Fruit fly (Drosophila melanogaster) whole organism, embryonic: Measurements from ENCODE around the gene CNMa.
A peak's percentile ranks its signal among the peaks of the same experiment; 100 is the strongest.

Experiments
- Abd-B ChIP-seq: fragments of 200-800 bp; sonication (Bioruptor generic); optimal IDR thresholded peaks from 2 replicates; lab custom pipeline; 2018; ENCODE audit warnings: missing biosample characterization, mild to moderate bottlenecking, missing genetic modification characterization, moderate library complexity
- Adf1 ChIP-seq: fragments of 200-800 bp; sonication (Bioruptor generic); IDR thresholded peaks from 2 replicates; pipeline ENCODE4 v1.3.6; 2022; ENCODE audit warnings: missing biosample characterization, missing genetic modification characterization
- Bdp1 ChIP-seq: fragments of 200-800 bp; sonication (Bioruptor generic); optimal IDR thresholded peaks from 3 replicates; lab custom pipeline; 2016; ENCODE audit warnings: missing biosample characterization, missing genetic modification characterization
- CG11695 ChIP-seq: fragments of 200-800 bp; sonication (Bioruptor generic); IDR thresholded peaks from 3 replicates; pipeline ENCODE4 v1.3.6; 2022; ENCODE audit warnings: missing biosample characterization, missing genetic modification characterization
- CG12659 ChIP-seq: fragments of 200-800 bp; sonication (Bioruptor generic); optimal IDR thresholded peaks from 3 replicates; lab custom pipeline; 2017; ENCODE audit warnings: mild to moderate bottlenecking, missing biosample characterization, missing genetic modification reagents, missing genetic modification characterization
- CG14014 ChIP-seq: fragments of 200-800 bp; sonication (Bioruptor generic); IDR thresholded peaks from 2 replicates; pipeline ENCODE4 v1.3.6; 2022; ENCODE audit warnings: missing biosample characterization, missing genetic modification characterization
- CG14965 ChIP-seq: fragments of 200-800 bp; sonication (Bioruptor generic); optimal IDR thresholded peaks from 2 replicates; lab custom pipeline; 2016; ENCODE audit warnings: missing biosample characterization, missing genetic modification characterization, borderline replicate concordance
- CG15073 ChIP-seq: fragments of 200-800 bp; sonication (Bioruptor generic); optimal IDR thresholded peaks from 2 replicates; lab custom pipeline; 2016; ENCODE audit warnings: missing biosample characterization, missing genetic modification characterization
- CG1529 ChIP-seq: fragments of 200-800 bp; sonication (Bioruptor generic); optimal IDR thresholded peaks from 3 replicates; lab custom pipeline; 2018; ENCODE audit warnings: missing biosample characterization, missing genetic modification characterization
- CG17568 ChIP-seq: fragments of 200-800 bp; sonication (Bioruptor generic); optimal IDR thresholded peaks from 2 replicates; lab custom pipeline; 2018; ENCODE audit warnings: missing biosample characterization, mild to moderate bottlenecking, missing genetic modification characterization, moderate library complexity
- CG18476 ChIP-seq: fragments of 200-800 bp; sonication (Bioruptor generic); optimal IDR thresholded peaks from 2 replicates; lab custom pipeline; 2016; ENCODE audit warnings: missing biosample characterization, mild to moderate bottlenecking, missing genetic modification characterization
- CG2120 ChIP-seq: fragments of 200-800 bp; sonication (Bioruptor generic); optimal IDR thresholded peaks from 3 replicates; lab custom pipeline; 2016; ENCODE audit warnings: missing biosample characterization, missing genetic modification characterization
- CG2678 ChIP-seq: fragments of 200-800 bp; sonication (Bioruptor generic); optimal IDR thresholded peaks from 3 replicates; lab custom pipeline; 2019; ENCODE audit warnings: missing biosample characterization, mild to moderate bottlenecking, missing genetic modification characterization, moderate library complexity
- CG3065 ChIP-seq: fragments of 200-800 bp; sonication (Bioruptor generic); optimal IDR thresholded peaks from 2 replicates; lab custom pipeline; 2016; ENCODE audit warnings: missing biosample characterization, missing genetic modification characterization
- CG3281 ChIP-seq: fragments of 200-800 bp; sonication (Bioruptor generic); optimal IDR thresholded peaks from 3 replicates; lab custom pipeline; 2017; ENCODE audit warnings: missing biosample characterization, mild to moderate bottlenecking, missing genetic modification characterization
- CG34376 ChIP-seq: fragments of 200-800 bp; sonication (Bioruptor generic); optimal IDR thresholded peaks from 2 replicates; lab custom pipeline; 2018; ENCODE audit warnings: missing biosample characterization, mild to moderate bottlenecking, missing genetic modification characterization
- CG3995 ChIP-seq: fragments of 200-800 bp; sonication (Bioruptor generic); optimal IDR thresholded peaks from 3 replicates; lab custom pipeline; 2016; ENCODE audit warnings: missing biosample characterization, missing genetic modification characterization
- CG4360 ChIP-seq: fragments of 200-800 bp; sonication (Bioruptor generic); IDR thresholded peaks from 2 replicates; pipeline ENCODE4 v1.3.6; 2022; ENCODE audit warnings: missing biosample characterization, missing genetic modification characterization
- CG43689 ChIP-seq: fragments of 200-800 bp; sonication (Bioruptor generic); IDR thresholded peaks from 2 replicates; pipeline ENCODE4 v1.3.6; 2022; ENCODE audit warnings: missing biosample characterization, missing genetic modification characterization
- CG4404 ChIP-seq: fragments of 200-800 bp; sonication (Bioruptor generic); IDR thresholded peaks from 2 replicates; pipeline ENCODE4 v1.3.6; 2022; ENCODE audit warnings: missing biosample characterization, missing genetic modification characterization
- CG7556 ChIP-seq: fragments of 200-800 bp; sonication (Bioruptor generic); optimal IDR thresholded peaks from 2 replicates; lab custom pipeline; 2017; ENCODE audit warnings: missing biosample characterization, mild to moderate bottlenecking, missing genetic modification characterization
- CG7963 ChIP-seq: fragments of 200-800 bp; sonication (Bioruptor generic); IDR thresholded peaks from 3 replicates; pipeline ENCODE4 v1.3.6; 2022; ENCODE audit warnings: missing biosample characterization, missing genetic modification characterization; ENCODE audit not compliant: partially characterized antibody
- CG7987 ChIP-seq: fragments of 200-800 bp; sonication (Bioruptor generic); optimal IDR thresholded peaks from 2 replicates; lab custom pipeline; 2018; ENCODE audit warnings: missing biosample characterization, mild to moderate bottlenecking, missing genetic modification characterization, moderate library complexity
- CG8924 ChIP-seq: fragments of 200-800 bp; optimal IDR thresholded peaks from 3 replicates; lab custom pipeline; 2019; ENCODE audit warnings: missing biosample characterization, mild to moderate bottlenecking, missing genetic modification characterization, moderate library complexity
- Dip2 ChIP-seq: fragments of 200-800 bp; sonication (Bioruptor generic); IDR thresholded peaks from 2 replicates; pipeline ENCODE4 v1.3.6; 2022; ENCODE audit warnings: missing biosample characterization, missing genetic modification characterization
- Elba2 ChIP-seq: fragments of 200-800 bp; sonication (Bioruptor generic); optimal IDR thresholded peaks from 3 replicates; lab custom pipeline; 2016; ENCODE audit warnings: missing biosample characterization, missing genetic modification characterization
- Hr3 ChIP-seq: fragments of 200-800 bp; sonication (Bioruptor generic); optimal IDR thresholded peaks from 3 replicates; lab custom pipeline; 2016; ENCODE audit warnings: missing biosample characterization, missing genetic modification characterization
- Hr78 ChIP-seq, 2 experiments: fragments of 200-800 bp in 1 of 2; fragments of >200 bp in 1 of 2; sonication (Bioruptor generic) in 1 of 2; optimal IDR thresholded peaks; 2 replicates each; lab custom pipeline; 2017 to 2019; ENCODE audit warnings: missing biosample characterization in 2 of 2, missing genetic modification characterization in 2 of 2, mild to moderate bottlenecking in 1 of 2, moderate library complexity in 1 of 2
- Neu2 ChIP-seq: fragments of 200-800 bp; sonication (Bioruptor generic); optimal IDR thresholded peaks from 3 replicates; lab custom pipeline; 2016; ENCODE audit warnings: missing biosample characterization, missing genetic modification characterization, borderline replicate concordance
- Oaz ChIP-seq: fragments of 200-800 bp; sonication (Bioruptor generic); IDR thresholded peaks from 2 replicates; pipeline ENCODE4 v1.3.6; 2022; ENCODE audit warnings: missing biosample characterization, missing genetic modification characterization
- Oli ChIP-seq: fragments of 200-800 bp; sonication (Bioruptor generic); optimal IDR thresholded peaks from 2 replicates; lab custom pipeline; 2018; ENCODE audit warnings: missing biosample characterization, mild to moderate bottlenecking, missing genetic modification characterization, moderate library complexity
- ac ChIP-seq: fragments of 200-800 bp; sonication (Bioruptor generic); optimal IDR thresholded peaks from 3 replicates; lab custom pipeline; 2017; ENCODE audit warnings: missing biosample characterization, mild to moderate bottlenecking, missing genetic modification characterization
- cg ChIP-seq: fragments of 200-800 bp; sonication (Bioruptor generic); optimal IDR thresholded peaks from 3 replicates; lab custom pipeline; 2019; ENCODE audit warnings: missing biosample characterization, mild to moderate bottlenecking, missing genetic modification characterization, moderate library complexity
- disco-r ChIP-seq: fragments of 200-800 bp; sonication (Bioruptor generic); optimal IDR thresholded peaks from 2 replicates; lab custom pipeline; 2016; ENCODE audit warnings: missing biosample characterization, missing genetic modification characterization
- ewg ChIP-seq: fragments of 200-800 bp; sonication (Bioruptor generic); optimal IDR thresholded peaks from 3 replicates; lab custom pipeline; 2017; ENCODE audit warnings: mild to moderate bottlenecking, missing biosample characterization, missing genetic modification reagents, missing genetic modification characterization
- fd102C ChIP-seq: fragments of 200-800 bp; sonication (Bioruptor generic); optimal IDR thresholded peaks from 2 replicates; lab custom pipeline; 2018; ENCODE audit warnings: missing biosample characterization, mild to moderate bottlenecking, missing genetic modification characterization, moderate library complexity
- grn ChIP-seq: fragments of 200-800 bp; sonication (Bioruptor generic); optimal IDR thresholded peaks from 3 replicates; lab custom pipeline; 2017; ENCODE audit warnings: missing biosample characterization, missing genetic modification characterization
- gt ChIP-seq: fragments of 200-800 bp; sonication (Bioruptor generic); IDR thresholded peaks from 2 replicates; pipeline ENCODE4 v1.3.6; 2022; ENCODE audit warnings: missing biosample characterization, missing genetic modification characterization
- kay ChIP-seq: fragments of 200-800 bp; sonication (Bioruptor generic); optimal IDR thresholded peaks from 2 replicates; lab custom pipeline; 2016; ENCODE audit warnings: missing biosample characterization, missing genetic modification characterization
- kni ChIP-seq: fragments of 200-800 bp; sonication (Bioruptor generic); optimal IDR thresholded peaks from 3 replicates; lab custom pipeline; 2017; ENCODE audit warnings: mild to moderate bottlenecking, missing biosample characterization, missing genetic modification reagents, missing genetic modification characterization
- lmd ChIP-seq: fragments of 200-800 bp; sonication (Bioruptor generic); IDR thresholded peaks from 2 replicates; pipeline ENCODE4 v1.3.6; 2022; ENCODE audit warnings: missing biosample characterization, missing genetic modification characterization
- mirr ChIP-seq: fragments of 200-800 bp; sonication (Bioruptor generic); optimal IDR thresholded peaks from 3 replicates; lab custom pipeline; 2018; ENCODE audit warnings: missing biosample characterization, mild to moderate bottlenecking, missing genetic modification characterization
- repo ChIP-seq: fragments of 200-800 bp; sonication (Bioruptor generic); optimal IDR thresholded peaks from 2 replicates; lab custom pipeline; 2016; ENCODE audit warnings: missing biosample characterization, missing genetic modification characterization
- ro ChIP-seq: fragments of 200-800 bp; sonication (Bioruptor generic); IDR thresholded peaks from 2 replicates; pipeline ENCODE4 v1.3.6; 2022; ENCODE audit warnings: missing biosample characterization, missing genetic modification characterization
- seq ChIP-seq: fragments of 200-800 bp; sonication (Bioruptor generic); IDR thresholded peaks from 2 replicates; pipeline ENCODE4 v1.3.6; 2022; ENCODE audit warnings: missing biosample characterization, missing genetic modification characterization
- tio ChIP-seq: fragments of 200-800 bp; sonication (Bioruptor generic); optimal IDR thresholded peaks from 2 replicates; lab custom pipeline; 2017; ENCODE audit warnings: missing biosample characterization, missing genetic modification characterization, inconsistent platforms
- usp ChIP-seq: fragments of >200 bp; optimal IDR thresholded peaks from 2 replicates; lab custom pipeline; 2017; ENCODE audit warnings: missing biosample characterization, missing genetic modification characterization
- z ChIP-seq: fragments of 200-800 bp; sonication (Bioruptor generic); IDR thresholded peaks from 3 replicates; pipeline ENCODE4 v1.3.6; 2022; ENCODE audit warnings: missing biosample characterization, missing genetic modification characterization
- zen2 ChIP-seq: fragments of 200-800 bp; sonication (Bioruptor generic); IDR thresholded peaks from 3 replicates; pipeline ENCODE4 v1.3.6; 2022; ENCODE audit warnings: missing biosample characterization, missing genetic modification characterization; ENCODE audit not compliant: partially characterized antibody

The CNMa gene

DNA sequence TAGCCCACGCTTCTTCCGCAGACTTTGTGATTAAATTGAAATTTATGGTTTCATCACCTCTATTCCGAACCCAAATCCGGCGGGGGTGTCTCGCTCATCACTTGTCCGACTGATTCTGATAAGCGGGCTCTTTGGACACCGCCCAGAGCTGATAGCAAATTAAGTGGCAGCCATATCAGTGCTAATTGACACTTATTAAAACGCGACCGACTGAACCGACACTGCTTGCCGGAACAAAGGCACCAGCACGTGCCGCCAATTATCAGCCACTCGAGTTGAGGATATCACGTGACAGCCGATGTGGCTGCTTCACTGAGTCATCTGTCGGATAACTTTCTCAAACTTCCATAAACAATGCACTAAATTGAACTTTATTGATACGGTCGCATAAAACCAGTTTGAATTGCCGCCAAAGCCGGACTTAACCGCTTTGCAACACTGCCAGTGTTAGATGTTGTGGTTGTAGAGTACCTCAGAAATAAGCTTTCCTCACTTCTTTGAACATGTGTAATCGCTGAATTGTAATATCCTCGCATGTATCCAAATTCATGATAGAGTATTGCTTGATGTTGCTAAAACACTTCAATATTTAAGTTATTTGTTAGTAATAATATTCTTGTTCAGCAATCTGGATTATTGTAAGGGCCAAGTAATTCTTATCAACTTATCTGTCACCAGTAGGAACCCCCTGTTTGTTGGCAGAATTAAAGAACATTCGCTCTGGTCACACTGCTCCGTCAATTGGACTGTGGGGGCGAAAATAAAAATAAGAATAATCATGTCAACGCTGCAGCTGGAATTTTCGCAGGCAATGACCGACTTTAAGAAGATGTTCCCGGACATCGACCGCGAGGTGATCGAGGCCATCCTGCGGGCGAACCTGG lies 1.3 kb upstream of the CNMa start, which contains the start of gene CG12024 (continued):
- TF ChIP-seq CG15073 (GFP tag; lab: Kevin White, UChicago) (peak; percentile 4), Abd-B (GFP tag; lab: Kevin White, UChicago) (peak; percentile 89), Elba2 (GFP tag; lab: Kevin White, UChicago) (peak; percentile 95), CG11695 (GFP tag; lab: Robert Waterston, UW) (0 out of 3 replicates have a peak, but pooled peaks have one; percentile 18), CG2678 (tag; lab: Kevin White, UChicago) (peak; percentile 79), CG4404 (GFP tag; lab: Robert Waterston, UW) (peak; percentile 60), CG8924 (tag; lab: Kevin White, UChicago) (peak; percentile 72), CG43689 (GFP tag; lab: Robert Waterston, UW) (no peak), Oaz (GFP tag; lab: Robert Waterston, UW) (no peak), CG14014 (GFP tag; lab: Robert Waterston, UW) (peak; percentile 66; the same call in 1 of the 2 replicates), ro (GFP tag; lab: Robert Waterston, UW) (no peak), Neu2 (GFP tag; lab: Kevin White, UChicago) (no peak), grn (GFP tag; lab: Kevin White, UChicago) (peak; percentile 69), Adf1 (GFP tag; lab: Robert Waterston, UW) (no peak), z (GFP tag; lab: Robert Waterston, UW) (no peak), mirr (peak; percentile 18), seq (GFP tag; lab: Robert Waterston, UW) (no peak), lmd (GFP tag; lab: Robert Waterston, UW) (peak; percentile 77), zen2 (GFP tag; lab: Robert Waterston, UW) (no peak), CG3281 (GFP tag; lab: Kevin White, UChicago) (peak; percentile 62), CG7987 (GFP tag; lab: Kevin White, UChicago) (no peak), tio (GFP tag; lab: Kevin White, UChicago) (peak; percentile 64), Hr78 (GFP tag; optimal IDR thresholded peaks at IDR 0.05; lab: Kevin White, UChicago) (no peak), ac (GFP tag; lab: Kevin White, UChicago) (no peak), CG7556 (GFP tag; lab: Kevin White, UChicago) (peak; percentile 48), CG12659 (GFP tag; lab: Kevin White, UChicago) (peak; percentile 87), CG17568 (GFP tag; lab: Kevin White, UChicago) (no peak), kay (GFP tag; lab: Kevin White, UChicago) (peak; percentile 36), Bdp1 (GFP tag; lab: Kevin White, UChicago) (peak; percentile 78), CG14965 (GFP tag; lab: Kevin White, UChicago) (no peak), Hr3 (GFP tag; lab: Kevin White, UChicago) (peak; percentile 78), ewg (GFP tag; lab: Kevin White, UChicago) (peak; percentile 61), CG2120 (GFP tag; lab: Kevin White, UChicago) (peak; percentile 92), CG1529 (GFP tag; lab: Kevin White, UChicago) (no peak), usp (GFP tag; lab: Kevin White, UChicago) (no peak), Oli (peak; percentile 68), kni (GFP tag; lab: Kevin White, UChicago) (no peak), repo (GFP tag; lab: Kevin White, UChicago) (peak; percentile 32), CG18476 (peak; percentile 47), CG4360 (GFP tag; lab: Robert Waterston, UW) (no peak), CG3995 (GFP tag; lab: Kevin White, UChicago) (peak; percentile 74), cg (no peak), Dip2 (GFP tag; lab: Robert Waterston, UW) (no peak), CG7963 (GFP tag; lab: Robert Waterston, UW) (no peak), CG34376 (GFP tag; lab: Kevin White, UChicago) (no peak), fd102C (GFP tag; lab: Kevin White, UChicago) (no peak), gt (no peak), disco-r (GFP tag; lab: Kevin White, UChicago) (peak; percentile 85), CG3065 (GFP tag; lab: Kevin White, UChicago) (peak; percentile 39)
